Worm (Caenorhabditis elegans): ENCODE measurements around the gene C34H4.5.

The C34H4.5 gene

ce11 chrIV:1561884-1562283 is 11.9 kb upstream of the C34H4.5 start, which contains the start of gene hpo-6:
hpo-6 (plus strand) TSS chrIV:1562184.
- TF ChIP-seq nhr-85 (tag) (no peak), unc-30 (tag; optimal IDR thresholded peaks at IDR 0.05) (no peak), unc-62 (GFP tag; optimal IDR thresholded peaks at IDR 0.05) (no peak), lsy-2 (tag; optimal IDR thresholded peaks at IDR 0.05) (no peak), nhr-11 (tag; optimal IDR thresholded peaks at IDR 0.05) (no peak), nhr-19 (GFP tag; conservative IDR thresholded peaks at IDR 0.05) (no peak), nhr-84 (tag; optimal IDR thresholded peaks at IDR 0.05) (no peak), vab-15 (tag; optimal IDR thresholded peaks at IDR 0.05) (no peak), elt-3 (tag; optimal IDR thresholded peaks at IDR 0.05) (no peak), grh-1 (GFP tag; IDR thresholded peaks at IDR 0.05) (no peak), jun-1 (tag; optimal IDR thresholded peaks at IDR 0.05) (no peak), lin-13 (GFP tag; optimal IDR thresholded peaks at IDR 0.05) (no peak), efl-3 (GFP tag; optimal IDR thresholded peaks at IDR 0.05) (no peak), fkh-4 (tag; optimal IDR thresholded peaks at IDR 0.05; ENCODE audit: borderline replicate concordance) (no peak), irx-1 (tag; optimal IDR thresholded peaks at IDR 0.05) (no peak), blmp-1 (tag; optimal IDR thresholded peaks at IDR 0.05) (no peak), lin-39 (tag; optimal IDR thresholded peaks at IDR 0.05) (no peak), lir-3 (tag; optimal IDR thresholded peaks at IDR 0.05; ENCODE audit: poor library complexity) (no peak), nhr-20 (tag; optimal IDR thresholded peaks at IDR 0.05) (no peak), elt-2 (tag; optimal IDR thresholded peaks at IDR 0.05) (no peak)

- TF ChIP-seq ceh-82 (tag; optimal IDR thresholded peaks at IDR 0.05): no peak
- TF ChIP-seq elt-2 (tag; optimal IDR thresholded peaks at IDR 0.05): peak; percentile 75
- peak; percentile 7 for TF ChIP-seq nhr-90 (tag; optimal IDR thresholded peaks at IDR 0.05; ENCODE audit: poor library complexity)
- no peak for TF ChIP-seq unc-130 (tag; optimal IDR thresholded peaks at IDR 0.05)
- peak in 1 of 2 experiments; percentile 1 for TF ChIP-seq lin-35 (GFP tag; optimal IDR thresholded peaks at IDR 0.05)
Observed at ce11 chrIV:1559931-1560330, 9.9 kb upstream of the C34H4.5 start, which contains the start of gene Y41D4B.17. Y41D4B.17 (plus strand) TSS chrIV:1560104.

- no peak for TF ChIP-seq tlp-1 (tag; optimal IDR thresholded peaks at IDR 0.05)
- no peak for TF ChIP-seq nhr-20 (tag; optimal IDR thresholded peaks at IDR 0.05)
- no peak for TF ChIP-seq sup-37 (GFP tag; optimal IDR thresholded peaks at IDR 0.05)
- no peak for TF ChIP-seq efl-1 (optimal IDR thresholded peaks at IDR 0.05)
- peak in 1 of 2 experiments; percentile 58 for TF ChIP-seq efl-1 (GFP tag; optimal IDR thresholded peaks at IDR 0.05 in 1 of 2)
- TF ChIP-seq skn-1 (tag; optimal IDR thresholded peaks at IDR 0.05): no peak
- TF ChIP-seq xbp-1 (tag; optimal IDR thresholded peaks at IDR 0.05): no peak
- peak; percentile 31 for TF ChIP-seq elt-2 (tag; optimal IDR thresholded peaks at IDR 0.05)
- TF ChIP-seq Y116A8C.19 (tag; optimal IDR thresholded peaks at IDR 0.05; ENCODE audit: borderline replicate concordance): no peak
- TF ChIP-seq blmp-1 (tag; optimal IDR thresholded peaks at IDR 0.05): no peak
- TF ChIP-seq C34B4.2 (tag; optimal IDR thresholded peaks at IDR 0.05): no peak
- no peak for TF ChIP-seq fos-1 (tag; optimal IDR thresholded peaks at IDR 0.05)
Observed at ce11 chrIV:1555021-1555720, 5.1 kb upstream of the C34H4.5 start, which contains the start of gene C34H4.1. C34H4.1 (plus strand) TSS chrIV:1555579.

ce11 chrIV:1553195-1553918 is 3.3 kb upstream of the C34H4.5 start, which contains the start of gene C34H4.2:
C34H4.2 (plus strand) TSS chrIV:1553752.
- TF ChIP-seq pag-3 (tag; optimal IDR thresholded peaks at IDR 0.05; ENCODE audit: borderline replicate concordance, insufficient read depth) (no peak), zip-4 (GFP tag; optimal IDR thresholded peaks at IDR 0.05) (no peak), F16B12.6 (tag; optimal IDR thresholded peaks at IDR 0.05) (no peak), elt-2 (tag; optimal IDR thresholded peaks at IDR 0.05) (peak; percentile 35), mab-9 (GFP tag; IDR thresholded peaks at IDR 0.05) (no peak), fkh-8 (tag; optimal IDR thresholded peaks at IDR 0.05) (no peak), nhr-12 (tag; optimal IDR thresholded peaks at IDR 0.05) (no peak), dpl-1 (GFP tag; optimal IDR thresholded peaks at IDR 0.05) (no peak), nhr-19 (GFP tag; conservative IDR thresholded peaks at IDR 0.05) (no peak), efl-3 (GFP tag; optimal IDR thresholded peaks at IDR 0.05) (no peak), hlh-4 (tag; optimal IDR thresholded peaks at IDR 0.05) (no peak), efl-1 (optimal IDR thresholded peaks at IDR 0.05) (no peak), efl-1 (GFP tag; optimal IDR thresholded peaks at IDR 0.05 in 1 of 2) (peak in 1 of 2 experiments; percentile 11), fkh-10 (GFP tag; optimal IDR thresholded peaks at IDR 0.05) (no peak)
